Fruit fly (Drosophila melanogaster): Measurements from ENCODE around the gene RpS3.

Gene RpS3

dm6 chr3R:23407880-23408279 lies 49.3 kb downstream of the RpS3 start (continued):
- TF ChIP-seq CG16779 (tag; optimal IDR thresholded peaks at IDR 0.05) (no peak), Eip93F (GFP tag; optimal IDR thresholded peaks at IDR 0.05) (no peak), spab (GFP tag; optimal IDR thresholded peaks at IDR 0.05) (no peak), CG10669 (GFP tag; optimal IDR thresholded peaks at IDR 0.05) (no peak), salr (GFP tag; optimal IDR thresholded peaks at IDR 0.05) (peak in 1 of 2 experiments; percentile 64), Ets96B (tag; optimal IDR thresholded peaks at IDR 0.05) (no peak), Hr39 (GFP tag; optimal IDR thresholded peaks at IDR 0.05) (no peak), CG3919 (GFP tag; optimal IDR thresholded peaks at IDR 0.05) (no peak), Sox102F (GFP tag; optimal IDR thresholded peaks at IDR 0.05) (no peak), OdsH (GFP tag; optimal IDR thresholded peaks at IDR 0.05) (peak; percentile 33), CG8632 (GFP tag; optimal IDR thresholded peaks at IDR 0.05) (no peak)
